Fruit fly (Drosophila melanogaster) whole organism, embryonic: ENCODE measurements around the gene CG15358.

Experiments used
- CG10565 ChIP-seq: fragments of 200-800 bp; sonication (Bioruptor generic); optimal IDR thresholded peaks from 3 replicates; lab custom pipeline; 2016; ENCODE audit warnings: missing biosample characterization, mild to moderate bottlenecking, missing genetic modification characterization
- CG10959 ChIP-seq: fragments of 200-800 bp; sonication (Bioruptor generic); IDR thresholded peaks from 2 replicates; pipeline ENCODE4 v1.3.6; 2022; ENCODE audit warnings: missing biosample characterization, missing genetic modification characterization
- CG11560 ChIP-seq: fragments of 200-800 bp; sonication (Bioruptor generic); IDR thresholded peaks from 3 replicates; pipeline ENCODE4 v1.3.6; 2022; ENCODE audit warnings: missing biosample characterization, missing genetic modification characterization
- CG11696 ChIP-seq: fragments of 200-800 bp; sonication (Bioruptor generic); IDR thresholded peaks from 2 replicates; pipeline ENCODE4 v1.3.6; 2022; ENCODE audit warnings: missing biosample characterization, missing genetic modification characterization
- CG11723 ChIP-seq: fragments of 200-800 bp; sonication (Bioruptor generic); optimal IDR thresholded peaks from 2 replicates; lab custom pipeline; 2017; ENCODE audit warnings: missing biosample characterization, mild to moderate bottlenecking, missing genetic modification characterization
- CG12744 ChIP-seq: fragments of 200-800 bp; sonication (Bioruptor generic); optimal IDR thresholded peaks from 2 replicates; lab custom pipeline; 2016; ENCODE audit warnings: missing biosample characterization, missing genetic modification characterization
- CG12769 ChIP-seq: fragments of 200-800 bp; sonication (Bioruptor generic); optimal IDR thresholded peaks from 2 replicates; lab custom pipeline; 2019; ENCODE audit warnings: missing biosample characterization, mild to moderate bottlenecking, missing genetic modification characterization, moderate library complexity
- CG14710 ChIP-seq: fragments of 200-800 bp; sonication (Bioruptor generic); optimal IDR thresholded peaks from 3 replicates; lab custom pipeline; 2019; ENCODE audit warnings: missing biosample characterization, mild to moderate bottlenecking, missing genetic modification characterization, moderate library complexity
- CG15601 ChIP-seq: fragments of 200-800 bp; sonication (Bioruptor generic); optimal IDR thresholded peaks from 3 replicates; lab custom pipeline; 2019; ENCODE audit warnings: missing biosample characterization, mild to moderate bottlenecking, missing genetic modification characterization, moderate library complexity
- CG16863 ChIP-seq: fragments of 200-800 bp; sonication (Bioruptor generic); optimal IDR thresholded peaks from 3 replicates; lab custom pipeline; 2016; ENCODE audit warnings: missing biosample characterization, missing genetic modification characterization
- CG17802 ChIP-seq: fragments of 200-800 bp; sonication (Bioruptor generic); optimal IDR thresholded peaks from 2 replicates; lab custom pipeline; 2018; ENCODE audit warnings: missing biosample characterization, mild to moderate bottlenecking, missing genetic modification characterization, moderate library complexity
- CG17912 ChIP-seq: fragments of 200-800 bp; sonication (Bioruptor generic); optimal IDR thresholded peaks from 2 replicates; lab custom pipeline; 2018; ENCODE audit warnings: missing biosample characterization, mild to moderate bottlenecking, missing genetic modification characterization
- CG18476 ChIP-seq: fragments of 200-800 bp; sonication (Bioruptor generic); optimal IDR thresholded peaks from 2 replicates; lab custom pipeline; 2016; ENCODE audit warnings: missing biosample characterization, mild to moderate bottlenecking, missing genetic modification characterization
- CG18619 ChIP-seq: fragments of 200-800 bp; sonication (Bioruptor generic); optimal IDR thresholded peaks from 3 replicates; lab custom pipeline; 2017; ENCODE audit warnings: missing biosample characterization, mild to moderate bottlenecking, missing genetic modification characterization
- CG32767 ChIP-seq: fragments of 200-800 bp; sonication (Bioruptor generic); IDR thresholded peaks from 2 replicates; pipeline ENCODE4 v1.3.6; 2022; ENCODE audit warnings: missing biosample characterization, missing genetic modification characterization
- CG3407 ChIP-seq: fragments of 200-800 bp; sonication (Bioruptor generic); optimal IDR thresholded peaks from 2 replicates; lab custom pipeline; 2018; ENCODE audit warnings: missing biosample characterization, mild to moderate bottlenecking, missing genetic modification characterization
- CG6813 ChIP-seq: fragments of 200-800 bp; sonication (Bioruptor generic); optimal IDR thresholded peaks from 2 replicates; lab custom pipeline; 2017; ENCODE audit warnings: missing biosample characterization, missing genetic modification characterization, mild to moderate bottlenecking, moderate library complexity, missing genetic modification reagents
- CG7556 ChIP-seq: fragments of 200-800 bp; sonication (Bioruptor generic); optimal IDR thresholded peaks from 2 replicates; lab custom pipeline; 2017; ENCODE audit warnings: missing biosample characterization, mild to moderate bottlenecking, missing genetic modification characterization
- CG8924 ChIP-seq: fragments of 200-800 bp; optimal IDR thresholded peaks from 3 replicates; lab custom pipeline; 2019; ENCODE audit warnings: missing biosample characterization, mild to moderate bottlenecking, missing genetic modification characterization, moderate library complexity
- CG8944 ChIP-seq: fragments of 200-800 bp; sonication (Bioruptor generic); optimal IDR thresholded peaks from 3 replicates; lab custom pipeline; 2016; ENCODE audit warnings: missing biosample characterization, missing genetic modification characterization
- CG9215 ChIP-seq: fragments of 200-800 bp; sonication (Bioruptor generic); IDR thresholded peaks from 2 replicates; pipeline ENCODE4 v1.3.6; 2022; ENCODE audit warnings: missing biosample characterization, missing genetic modification characterization
- CG9727 ChIP-seq: fragments of 200-800 bp; sonication (Bioruptor generic); optimal IDR thresholded peaks from 3 replicates; lab custom pipeline; 2017; ENCODE audit warnings: missing biosample characterization, mild to moderate bottlenecking, missing genetic modification characterization
- Drgx ChIP-seq: fragments of 200-800 bp; sonication (Bioruptor generic); IDR thresholded peaks from 2 replicates; pipeline ENCODE4 v1.3.6; 2022; ENCODE audit warnings: missing biosample characterization, missing genetic modification characterization
- Eip74EF ChIP-seq, 2 experiments: fragments of 200-800 bp in 1 of 2; fragments of >200 bp in 1 of 2; sonication (Bioruptor generic) in 1 of 2; optimal IDR thresholded peaks; 2 replicates each; lab custom pipeline; 2017 to 2019; ENCODE audit warnings: missing biosample characterization in 2 of 2, missing genetic modification characterization in 2 of 2, mild to moderate bottlenecking in 1 of 2, moderate library complexity in 1 of 2
- HLH4C ChIP-seq: fragments of 200-800 bp; sonication (Bioruptor generic); IDR thresholded peaks from 3 replicates; pipeline ENCODE4 v1.3.6; 2022; ENCODE audit warnings: missing biosample characterization, missing genetic modification characterization; ENCODE audit not compliant: partially characterized antibody
- Jarid2 ChIP-seq: fragments of 200-800 bp; sonication (Bioruptor generic); optimal IDR thresholded peaks from 3 replicates; lab custom pipeline; 2017; ENCODE audit warnings: mild to moderate bottlenecking, missing biosample characterization, missing genetic modification reagents, missing genetic modification characterization
- Lhr ChIP-seq: fragments of 200-800 bp; sonication (Bioruptor generic); optimal IDR thresholded peaks from 3 replicates; lab custom pipeline; 2017; ENCODE audit warnings: mild to moderate bottlenecking, missing biosample characterization, missing genetic modification reagents, missing genetic modification characterization
- Lim3 ChIP-seq: fragments of 200-800 bp; sonication (Bioruptor generic); IDR thresholded peaks from 2 replicates; pipeline ENCODE4 v1.3.6; 2022; ENCODE audit warnings: missing biosample characterization, missing genetic modification characterization
- Mes4 ChIP-seq: fragments of 200-800 bp; sonication (Bioruptor generic); optimal IDR thresholded peaks from 2 replicates; lab custom pipeline; 2016; ENCODE audit warnings: missing biosample characterization, missing genetic modification characterization
- Ravus ChIP-seq: fragments of 200-800 bp; sonication (Bioruptor generic); IDR thresholded peaks from 2 replicates; pipeline ENCODE4 v1.3.6; 2022; ENCODE audit warnings: missing biosample characterization, missing genetic modification characterization
- Scr ChIP-seq: fragments of 200-800 bp; sonication (Bioruptor generic); IDR thresholded peaks from 2 replicates; pipeline ENCODE4 v1.3.6; 2022; ENCODE audit warnings: missing biosample characterization, missing genetic modification characterization; ENCODE audit not compliant: partially characterized antibody
- Stat92E ChIP-seq, 3 experiments: fragments of >200 bp in 2 of 3; fragments of 200-800 bp in 1 of 3; sonication (Bioruptor generic) in 1 of 3; optimal IDR thresholded peaks; 2 replicates each; lab custom pipeline; 2017 to 2019; ENCODE audit warnings: missing biosample characterization in 3 of 3, missing genetic modification characterization in 3 of 3, mild to moderate bottlenecking in 1 of 3, moderate library complexity in 1 of 3
- ab ChIP-seq: fragments of 200-800 bp; sonication (Bioruptor generic); optimal IDR thresholded peaks from 2 replicates; lab custom pipeline; 2016; ENCODE audit warnings: missing biosample characterization, missing genetic modification characterization
- ap ChIP-seq: fragments of 200-800 bp; sonication (Bioruptor generic); IDR thresholded peaks from 2 replicates; pipeline ENCODE4 v1.3.6; 2022; ENCODE audit warnings: missing biosample characterization, missing genetic modification characterization
- ci ChIP-seq: fragments of 200-800 bp; sonication (Bioruptor generic); IDR thresholded peaks from 3 replicates; pipeline ENCODE4 v1.3.6; 2022; ENCODE audit warnings: missing biosample characterization, missing genetic modification characterization
- da ChIP-seq: fragments of 200-800 bp; sonication (Bioruptor generic); optimal IDR thresholded peaks from 2 replicates; lab custom pipeline; 2016; ENCODE audit warnings: missing biosample characterization, missing genetic modification characterization
- dimm ChIP-seq: fragments of 200-800 bp; sonication (Bioruptor generic); IDR thresholded peaks from 2 replicates; pipeline ENCODE4 v1.3.6; 2022; ENCODE audit warnings: missing biosample characterization, missing genetic modification characterization
- dm ChIP-seq: fragments of 200-800 bp; sonication (Bioruptor generic); optimal IDR thresholded peaks from 3 replicates; lab custom pipeline; 2016; ENCODE audit warnings: missing biosample characterization, missing genetic modification characterization
- ems ChIP-seq: fragments of 200-800 bp; sonication (Bioruptor generic); optimal IDR thresholded peaks from 3 replicates; lab custom pipeline; 2016; ENCODE audit warnings: missing biosample characterization, missing genetic modification characterization
- fu2 ChIP-seq: fragments of 200-800 bp; sonication (Bioruptor generic); optimal IDR thresholded peaks from 2 replicates; lab custom pipeline; 2016; ENCODE audit warnings: missing biosample characterization, missing genetic modification characterization
- kni ChIP-seq: fragments of 200-800 bp; sonication (Bioruptor generic); optimal IDR thresholded peaks from 3 replicates; lab custom pipeline; 2017; ENCODE audit warnings: mild to moderate bottlenecking, missing biosample characterization, missing genetic modification reagents, missing genetic modification characterization
- nau ChIP-seq: fragments of 200-800 bp; sonication (Bioruptor generic); optimal IDR thresholded peaks from 3 replicates; lab custom pipeline; 2017; ENCODE audit warnings: missing biosample characterization, mild to moderate bottlenecking, missing genetic modification characterization, missing genetic modification reagents
- schlank ChIP-seq: fragments of 200-800 bp; sonication (Bioruptor generic); optimal IDR thresholded peaks from 2 replicates; lab custom pipeline; 2018; ENCODE audit warnings: missing biosample characterization, mild to moderate bottlenecking, missing genetic modification characterization
- seq ChIP-seq: fragments of 200-800 bp; sonication (Bioruptor generic); IDR thresholded peaks from 2 replicates; pipeline ENCODE4 v1.3.6; 2022; ENCODE audit warnings: missing biosample characterization, missing genetic modification characterization
- sna ChIP-seq: fragments of 200-800 bp; sonication (Bioruptor generic); IDR thresholded peaks from 2 replicates; pipeline ENCODE4 v1.3.6; 2022; ENCODE audit warnings: missing biosample characterization, missing genetic modification characterization; ENCODE audit not compliant: partially characterized antibody
- so ChIP-seq: fragments of 200-800 bp; sonication (Bioruptor generic); IDR thresholded peaks from 3 replicates; pipeline ENCODE4 v1.3.6; 2022; ENCODE audit warnings: missing biosample characterization, missing genetic modification characterization
- trh ChIP-seq: fragments of 200-800 bp; sonication (Bioruptor generic); optimal IDR thresholded peaks from 2 replicates; lab custom pipeline; 2016; ENCODE audit warnings: missing biosample characterization, missing genetic modification characterization
- usp ChIP-seq: fragments of >200 bp; optimal IDR thresholded peaks from 2 replicates; lab custom pipeline; 2017; ENCODE audit warnings: missing biosample characterization, missing genetic modification characterization
- wdn ChIP-seq: fragments of 200-800 bp; sonication (Bioruptor generic); IDR thresholded peaks from 2 replicates; pipeline ENCODE4 v1.3.6; 2022; ENCODE audit warnings: missing biosample characterization, missing genetic modification characterization
- z ChIP-seq: fragments of 200-800 bp; sonication (Bioruptor generic); IDR thresholded peaks from 3 replicates; pipeline ENCODE4 v1.3.6; 2022; ENCODE audit warnings: missing biosample characterization, missing genetic modification characterization

The CG15358 gene

DNA sequence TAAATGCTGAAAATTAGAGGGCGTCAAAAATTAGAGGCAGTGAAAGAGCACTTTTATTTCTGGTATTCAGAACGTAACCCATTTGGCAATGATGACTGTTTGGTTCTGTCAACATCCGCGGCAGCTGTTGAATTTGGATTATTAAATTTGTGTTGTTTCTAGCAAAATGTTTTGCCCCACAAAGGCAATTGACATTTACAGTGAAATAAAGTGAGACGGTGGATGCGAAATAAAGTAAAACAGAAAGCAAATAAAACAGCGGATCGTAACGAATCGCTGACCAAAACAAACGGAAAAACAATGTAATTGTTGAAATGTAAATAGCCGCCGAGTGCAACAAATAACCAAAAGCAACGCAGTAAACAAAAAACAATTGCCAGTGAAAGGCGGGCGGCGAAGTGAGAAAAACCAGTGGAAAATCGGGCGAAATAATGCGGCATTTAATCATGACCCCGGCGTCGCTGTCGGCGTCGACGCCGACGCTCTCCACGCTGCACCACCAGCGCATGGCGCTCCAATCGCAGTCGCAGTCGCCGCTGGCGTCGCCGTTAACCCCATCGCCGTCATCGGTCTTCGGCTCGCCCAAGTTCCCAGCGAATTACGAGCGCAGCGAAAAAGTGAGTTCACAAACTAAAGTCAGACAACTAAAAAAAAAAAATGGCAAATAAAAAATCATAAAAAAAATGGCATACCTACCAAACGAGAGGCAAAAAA, 30.2 kb upstream of the CG15358 start (continued):
- TF ChIP-seq Drgx (no peak), Lhr (GFP tag; lab: Kevin White, UChicago) (no peak), CG10959 (GFP tag; lab: Robert Waterston, UW) (no peak), CG11696 (GFP tag; lab: Robert Waterston, UW) (no peak), wdn (GFP tag; lab: Robert Waterston, UW) (no peak), dm (no peak), HLH4C (GFP tag; lab: Robert Waterston, UW) (no peak), usp (GFP tag; lab: Kevin White, UChicago) (no peak), Scr (GFP tag; lab: Robert Waterston, UW) (no peak), CG10565 (no peak), CG18619 (GFP tag; lab: Kevin White, UChicago) (no peak), CG8924 (tag; lab: Kevin White, UChicago) (no peak), CG8944 (no peak), CG17802 (tag; lab: Kevin White, UChicago) (no peak), seq (no peak), Eip74EF (GFP tag; optimal IDR thresholded peaks at IDR 0.05; lab: Kevin White, UChicago) (peak in 1 of 2 experiments; percentile 6), so (GFP tag; lab: Robert Waterston, UW) (no peak), nau (GFP tag; lab: Kevin White, UChicago) (peak; percentile 8), CG32767 (GFP tag; lab: Robert Waterston, UW) (no peak), Jarid2 (GFP tag; lab: Kevin White, UChicago) (peak; percentile 2), CG14710 (tag; lab: Kevin White, UChicago) (no peak), CG7556 (GFP tag; lab: Kevin White, UChicago) (no peak), ci (GFP tag; lab: Robert Waterston, UW) (0 out of 3 replicates have a peak, but pooled peaks have one; percentile 52), CG16863 (GFP tag; lab: Kevin White, UChicago) (no peak), ems (GFP tag; lab: Kevin White, UChicago) (no peak), CG12769 (tag; lab: Kevin White, UChicago) (peak; percentile 15), CG18476 (GFP tag; lab: Kevin White, UChicago) (no peak), dimm (no peak), CG11723 (GFP tag; lab: Kevin White, UChicago) (no peak), Ravus (GFP tag; lab: Robert Waterston, UW) (no peak), schlank (tag; lab: Kevin White, UChicago) (no peak), CG3407 (GFP tag; lab: Kevin White, UChicago) (peak; percentile 20), sna (GFP tag; lab: Robert Waterston, UW) (no peak), trh (GFP tag; lab: Kevin White, UChicago) (no peak), z (no peak), CG15601 (tag; lab: Kevin White, UChicago) (no peak), CG12744 (no peak), fu2 (GFP tag; lab: Kevin White, UChicago) (no peak), Stat92E (GFP tag; optimal IDR thresholded peaks at IDR 0.05; lab: Kevin White, UChicago) (no peak), kni (peak; percentile 12), CG9215 (no peak), da (GFP tag; lab: Kevin White, UChicago) (no peak), CG17912 (GFP tag; lab: Kevin White, UChicago) (no peak), CG6813 (GFP tag; lab: Kevin White, UChicago) (no peak), Mes4 (no peak), CG11560 (tag; lab: Robert Waterston, UW) (no peak), Lim3 (no peak), ap (GFP tag; lab: Robert Waterston, UW) (no peak), ab (GFP tag; lab: Kevin White, UChicago) (no peak), CG9727 (no peak)
